Fruit fly (Drosophila melanogaster) whole organism, embryonic: ENCODE measurements around the gene CG4660.

Source experiments
- Adf1 ChIP-seq: fragments of 200-800 bp; sonication (Bioruptor generic); IDR thresholded peaks from 2 replicates; pipeline ENCODE4 v1.3.6; 2022; ENCODE audit warnings: missing biosample characterization, missing genetic modification characterization
- Asciz ChIP-seq: fragments of 200-800 bp; sonication (Bioruptor generic); optimal IDR thresholded peaks from 2 replicates; lab custom pipeline; 2017; ENCODE audit warnings: missing biosample characterization, mild to moderate bottlenecking, missing genetic modification characterization, missing genetic modification reagents
- Bdp1 ChIP-seq: fragments of 200-800 bp; sonication (Bioruptor generic); optimal IDR thresholded peaks from 3 replicates; lab custom pipeline; 2016; ENCODE audit warnings: missing biosample characterization, missing genetic modification characterization
- Bteb2 ChIP-seq: fragments of 200-800 bp; sonication (Bioruptor generic); optimal IDR thresholded peaks from 2 replicates; lab custom pipeline; 2016; ENCODE audit warnings: missing biosample characterization, missing genetic modification characterization
- CG1024 ChIP-seq: fragments of 200-800 bp; sonication (Bioruptor generic); IDR thresholded peaks from 2 replicates; pipeline ENCODE4 v1.3.6; 2022; ENCODE audit warnings: missing biosample characterization, missing genetic modification characterization
- CG10565 ChIP-seq: fragments of 200-800 bp; sonication (Bioruptor generic); optimal IDR thresholded peaks from 3 replicates; lab custom pipeline; 2016; ENCODE audit warnings: missing biosample characterization, mild to moderate bottlenecking, missing genetic modification characterization
- CG11456 ChIP-seq: fragments of 200-800 bp; sonication (Bioruptor generic); IDR thresholded peaks from 3 replicates; pipeline ENCODE4 v1.3.6; 2022; ENCODE audit warnings: missing biosample characterization, missing genetic modification characterization
- CG11695 ChIP-seq: fragments of 200-800 bp; sonication (Bioruptor generic); IDR thresholded peaks from 3 replicates; pipeline ENCODE4 v1.3.6; 2022; ENCODE audit warnings: missing biosample characterization, missing genetic modification characterization
- CG11696 ChIP-seq: fragments of 200-800 bp; sonication (Bioruptor generic); IDR thresholded peaks from 2 replicates; pipeline ENCODE4 v1.3.6; 2022; ENCODE audit warnings: missing biosample characterization, missing genetic modification characterization
- CG12155 ChIP-seq: fragments of 200-800 bp; sonication (Bioruptor generic); optimal IDR thresholded peaks from 3 replicates; lab custom pipeline; 2016; ENCODE audit warnings: missing biosample characterization, missing genetic modification characterization
- CG12236 ChIP-seq: fragments of 200-800 bp; sonication (Bioruptor generic); optimal IDR thresholded peaks from 2 replicates; lab custom pipeline; 2016; ENCODE audit warnings: missing biosample characterization, missing genetic modification characterization
- CG1233 ChIP-seq: fragments of 200-800 bp; sonication (Bioruptor generic); optimal IDR thresholded peaks from 4 replicates; lab custom pipeline; 2018; ENCODE audit warnings: missing biosample characterization, mild to moderate bottlenecking, missing genetic modification characterization
- CG12942 ChIP-seq: fragments of 200-800 bp; sonication (Bioruptor generic); optimal IDR thresholded peaks from 3 replicates; lab custom pipeline; 2016; ENCODE audit warnings: missing biosample characterization, missing genetic modification characterization
- CG18476 ChIP-seq: fragments of 200-800 bp; sonication (Bioruptor generic); optimal IDR thresholded peaks from 2 replicates; lab custom pipeline; 2016; ENCODE audit warnings: missing biosample characterization, mild to moderate bottlenecking, missing genetic modification characterization
- CG2678 ChIP-seq: fragments of 200-800 bp; sonication (Bioruptor generic); optimal IDR thresholded peaks from 3 replicates; lab custom pipeline; 2019; ENCODE audit warnings: missing biosample characterization, mild to moderate bottlenecking, missing genetic modification characterization, moderate library complexity
- CG3726 ChIP-seq: fragments of 200-800 bp; sonication (Bioruptor generic); IDR thresholded peaks from 3 replicates; pipeline ENCODE4, ENCODE4 v1.3.6; 2022; ENCODE audit warnings: missing biosample characterization, missing genetic modification characterization
- CG6683 ChIP-seq: fragments of 200-800 bp; sonication (Bioruptor generic); optimal IDR thresholded peaks from 2 replicates; lab custom pipeline; 2017; ENCODE audit warnings: missing biosample characterization, mild to moderate bottlenecking, missing genetic modification characterization, missing genetic modification reagents
- CG7556 ChIP-seq: fragments of 200-800 bp; sonication (Bioruptor generic); optimal IDR thresholded peaks from 2 replicates; lab custom pipeline; 2017; ENCODE audit warnings: missing biosample characterization, mild to moderate bottlenecking, missing genetic modification characterization
- Drgx ChIP-seq: fragments of 200-800 bp; sonication (Bioruptor generic); IDR thresholded peaks from 2 replicates; pipeline ENCODE4 v1.3.6; 2022; ENCODE audit warnings: missing biosample characterization, missing genetic modification characterization
- E2f1 ChIP-seq: fragments of 200-800 bp; sonication (Bioruptor generic); IDR thresholded peaks from 2 replicates; pipeline ENCODE4 v1.3.6; 2022; ENCODE audit warnings: missing biosample characterization, missing genetic modification characterization
- HmgD ChIP-seq: fragments of 200-800 bp; sonication (Bioruptor generic); optimal IDR thresholded peaks from 3 replicates; lab custom pipeline; 2016; ENCODE audit warnings: missing biosample characterization, missing genetic modification characterization
- Lhr ChIP-seq: fragments of 200-800 bp; sonication (Bioruptor generic); optimal IDR thresholded peaks from 3 replicates; lab custom pipeline; 2017; ENCODE audit warnings: mild to moderate bottlenecking, missing biosample characterization, missing genetic modification reagents, missing genetic modification characterization
- Lpt ChIP-seq: fragments of >200 bp; optimal IDR thresholded peaks from 2 replicates; lab custom pipeline; 2018; ENCODE audit warnings: missing biosample characterization, missing genetic modification characterization
- Meics ChIP-seq: fragments of 200-800 bp; sonication (Bioruptor generic); optimal IDR thresholded peaks from 2 replicates; lab custom pipeline; 2017; ENCODE audit warnings: missing biosample characterization, mild to moderate bottlenecking, missing genetic modification characterization
- NC2α ChIP-seq: fragments of 200-800 bp; sonication (Bioruptor generic); optimal IDR thresholded peaks from 2 replicates; lab custom pipeline; 2016; ENCODE audit warnings: missing biosample characterization, missing genetic modification characterization
- NfI ChIP-seq: fragments of 200-800 bp; sonication (Bioruptor generic); optimal IDR thresholded peaks from 3 replicates; lab custom pipeline; 2018; ENCODE audit warnings: missing biosample characterization, mild to moderate bottlenecking, missing genetic modification characterization, moderate library complexity
- PHDP ChIP-seq: fragments of 200-800 bp; sonication (Bioruptor generic); optimal IDR thresholded peaks from 3 replicates; lab custom pipeline; 2018; ENCODE audit warnings: missing biosample characterization, mild to moderate bottlenecking, missing genetic modification characterization, moderate library complexity
- Stat92E ChIP-seq, 3 experiments: fragments of >200 bp in 2 of 3; fragments of 200-800 bp in 1 of 3; sonication (Bioruptor generic) in 1 of 3; optimal IDR thresholded peaks; 2 replicates each; lab custom pipeline; 2017 to 2019; ENCODE audit warnings: missing biosample characterization in 3 of 3, missing genetic modification characterization in 3 of 3, mild to moderate bottlenecking in 1 of 3, moderate library complexity in 1 of 3
- Tbp ChIP-seq: fragments of >200 bp; optimal IDR thresholded peaks from 2 replicates; lab custom pipeline; 2018; ENCODE audit warnings: missing biosample characterization, missing genetic modification characterization
- ac ChIP-seq: fragments of 200-800 bp; sonication (Bioruptor generic); optimal IDR thresholded peaks from 3 replicates; lab custom pipeline; 2017; ENCODE audit warnings: missing biosample characterization, mild to moderate bottlenecking, missing genetic modification characterization
- bab2 ChIP-seq: fragments of 200-800 bp; sonication (Bioruptor generic); optimal IDR thresholded peaks from 2 replicates; lab custom pipeline; 2016; ENCODE audit warnings: missing biosample characterization, missing genetic modification characterization
- cato ChIP-seq: fragments of 200-800 bp; sonication (Bioruptor generic); optimal IDR thresholded peaks from 2 replicates; lab custom pipeline; 2016; ENCODE audit warnings: missing biosample characterization, missing genetic modification characterization, borderline replicate concordance
- ci ChIP-seq: fragments of 200-800 bp; sonication (Bioruptor generic); IDR thresholded peaks from 3 replicates; pipeline ENCODE4 v1.3.6; 2022; ENCODE audit warnings: missing biosample characterization, missing genetic modification characterization
- da ChIP-seq: fragments of 200-800 bp; sonication (Bioruptor generic); optimal IDR thresholded peaks from 2 replicates; lab custom pipeline; 2016; ENCODE audit warnings: missing biosample characterization, missing genetic modification characterization
- dm ChIP-seq: fragments of 200-800 bp; sonication (Bioruptor generic); optimal IDR thresholded peaks from 3 replicates; lab custom pipeline; 2016; ENCODE audit warnings: missing biosample characterization, missing genetic modification characterization
- dmrt11E ChIP-seq: fragments of 200-800 bp; sonication (Bioruptor generic); optimal IDR thresholded peaks from 3 replicates; lab custom pipeline; 2018; ENCODE audit warnings: missing biosample characterization, mild to moderate bottlenecking, missing genetic modification characterization, moderate library complexity
- eve ChIP-seq, 2 experiments: fragments of >200 bp; optimal IDR thresholded peaks; 2 replicates each; lab custom pipeline; 2017; ENCODE audit warnings: missing biosample characterization in 2 of 2, missing genetic modification characterization in 2 of 2
- exex ChIP-seq: fragments of 200-800 bp; sonication (Bioruptor generic); optimal IDR thresholded peaks from 4 replicates; lab custom pipeline; 2018; ENCODE audit warnings: missing biosample characterization, mild to moderate bottlenecking, missing genetic modification characterization, moderate library complexity
- gce ChIP-seq: fragments of 200-800 bp; sonication (Bioruptor generic); IDR thresholded peaks from 3 replicates; pipeline ENCODE4 v1.3.6; 2022; ENCODE audit warnings: missing biosample characterization, missing genetic modification characterization
- hb ChIP-seq: fragments of 200-800 bp; sonication (Bioruptor generic); IDR thresholded peaks from 3 replicates; pipeline ENCODE4 v1.3.6; 2022; ENCODE audit warnings: missing biosample characterization, missing genetic modification characterization; ENCODE audit not compliant: partially characterized antibody
- insv ChIP-seq, 2 experiments: fragments of 200-800 bp; sonication (Bioruptor generic); optimal IDR thresholded peaks; 3 replicates each; lab custom pipeline; 2016 to 2018; ENCODE audit warnings: missing biosample characterization in 2 of 2, missing genetic modification characterization in 2 of 2
- kni ChIP-seq: fragments of 200-800 bp; sonication (Bioruptor generic); optimal IDR thresholded peaks from 3 replicates; lab custom pipeline; 2017; ENCODE audit warnings: mild to moderate bottlenecking, missing biosample characterization, missing genetic modification reagents, missing genetic modification characterization
- lbe ChIP-seq: fragments of 200-800 bp; sonication (Bioruptor generic); optimal IDR thresholded peaks from 2 replicates; lab custom pipeline; 2016; ENCODE audit warnings: missing biosample characterization, mild to moderate bottlenecking, missing genetic modification characterization
- maf-S ChIP-seq: fragments of 200-800 bp; sonication (Bioruptor generic); optimal IDR thresholded peaks from 2 replicates; lab custom pipeline; 2016; ENCODE audit warnings: missing biosample characterization, missing genetic modification characterization
- mam ChIP-seq: fragments of 200-800 bp; sonication (Bioruptor generic); optimal IDR thresholded peaks from 3 replicates; lab custom pipeline; 2016; ENCODE audit warnings: missing biosample characterization, missing genetic modification characterization
- oc ChIP-seq: fragments of 200-800 bp; sonication (Bioruptor generic); optimal IDR thresholded peaks from 2 replicates; lab custom pipeline; 2018; ENCODE audit warnings: missing biosample characterization, mild to moderate bottlenecking, missing genetic modification characterization, moderate library complexity
- sima ChIP-seq: fragments of 200-800 bp; sonication (Bioruptor generic); optimal IDR thresholded peaks from 2 replicates; lab custom pipeline; 2016; ENCODE audit warnings: missing biosample characterization, missing genetic modification characterization
- slbo ChIP-seq: fragments of 200-800 bp; sonication (Bioruptor generic); IDR thresholded peaks from 2 replicates; pipeline ENCODE4 v1.3.6; 2022; ENCODE audit warnings: missing biosample characterization, missing genetic modification characterization
- trem ChIP-seq: fragments of 200-800 bp; optimal IDR thresholded peaks from 3 replicates; lab custom pipeline; 2019; ENCODE audit warnings: missing biosample characterization, mild to moderate bottlenecking, missing genetic modification characterization, moderate library complexity
- wek ChIP-seq: fragments of 200-800 bp; sonication (Bioruptor generic); optimal IDR thresholded peaks from 3 replicates; lab custom pipeline; 2018; ENCODE audit warnings: missing biosample characterization, mild to moderate bottlenecking, missing genetic modification characterization, moderate library complexity
- z ChIP-seq: fragments of 200-800 bp; sonication (Bioruptor generic); IDR thresholded peaks from 3 replicates; pipeline ENCODE4 v1.3.6; 2022; ENCODE audit warnings: missing biosample characterization, missing genetic modification characterization
- zf30C ChIP-seq: fragments of 200-800 bp; sonication (Bioruptor generic); optimal IDR thresholded peaks from 3 replicates; lab custom pipeline; 2018; ENCODE audit warnings: missing biosample characterization, mild to moderate bottlenecking, missing genetic modification characterization

The CG4660 gene

DNA sequence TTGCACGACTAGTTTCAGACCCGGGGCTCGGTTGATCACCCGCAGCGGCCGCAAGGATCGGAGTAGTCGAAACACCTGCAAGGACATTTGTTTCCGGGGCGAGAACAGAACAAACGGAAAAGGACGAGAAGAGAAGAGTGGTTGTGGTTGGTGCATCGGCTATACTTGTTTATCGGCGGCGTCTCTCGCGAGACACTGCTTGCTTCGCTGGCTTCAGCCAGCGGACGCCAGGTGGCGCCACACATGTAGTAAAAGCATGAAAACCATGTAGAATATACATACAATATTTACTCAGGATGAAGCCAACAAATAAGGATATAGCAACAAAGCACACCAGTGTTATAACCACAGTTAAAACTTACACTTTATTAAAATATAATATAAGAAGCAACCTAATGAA, 28.7 kb upstream of the CG4660 start (continued):
- peak in 1 of 2 experiments; percentile 4 for TF ChIP-seq insv (GFP tag; optimal IDR thresholded peaks at IDR 0.05; lab: Kevin White, UChicago)
- TF ChIP-seq CG12155 (GFP tag; lab: Kevin White, UChicago): peak; percentile 24
- TF ChIP-seq CG6683 (GFP tag; lab: Kevin White, UChicago): no peak
- TF ChIP-seq CG11696: 0 out of 2 replicates have a peak, but pooled peaks have one; percentile 23
- peak; percentile 64 for TF ChIP-seq slbo (GFP tag; lab: Robert Waterston, UW)
- no peak for TF ChIP-seq CG7556 (GFP tag; lab: Kevin White, UChicago)
- no peak for TF ChIP-seq Bdp1 (GFP tag; lab: Kevin White, UChicago)
- peak; percentile 37; the same call in 1 of the 2 replicates for TF ChIP-seq E2f1
- TF ChIP-seq da: peak; percentile 3
- no peak for TF ChIP-seq kni (GFP tag; lab: Kevin White, UChicago)
- no peak for TF ChIP-seq ac (GFP tag; lab: Kevin White, UChicago)
- peak; percentile 7 for TF ChIP-seq bab2 (GFP tag; lab: Kevin White, UChicago)
- TF ChIP-seq eve (GFP tag; optimal IDR thresholded peaks at IDR 0.05; lab: Kevin White, UChicago): no peak
- peak; percentile 57 for TF ChIP-seq NfI (GFP tag; lab: Kevin White, UChicago)
- TF ChIP-seq Lpt (GFP tag; lab: Kevin White, UChicago): no peak
- TF ChIP-seq CG12942 (GFP tag; lab: Kevin White, UChicago): no peak
- TF ChIP-seq Bteb2: no peak
- TF ChIP-seq oc (tag; lab: Kevin White, UChicago): no peak
- peak; percentile 44 for TF ChIP-seq Lhr (GFP tag; lab: Kevin White, UChicago)
- TF ChIP-seq NC2α (GFP tag; lab: Kevin White, UChicago): no peak
- TF ChIP-seq ci (GFP tag; lab: Robert Waterston, UW): peak; percentile 80
- no peak for TF ChIP-seq wek (GFP tag; lab: Kevin White, UChicago)
- TF ChIP-seq CG10565 (GFP tag; lab: Kevin White, UChicago): no peak
- TF ChIP-seq dm: no peak
- TF ChIP-seq Drgx (GFP tag; lab: Robert Waterston, UW): no peak
- no peak for TF ChIP-seq CG11695
- peak; percentile 57 for TF ChIP-seq HmgD (GFP tag; lab: Kevin White, UChicago)
- no peak for TF ChIP-seq sima
- peak; percentile 23 for TF ChIP-seq Meics (GFP tag; lab: Kevin White, UChicago)
- TF ChIP-seq PHDP (tag; lab: Kevin White, UChicago): no peak
- TF ChIP-seq zf30C (GFP tag; lab: Kevin White, UChicago): no peak
- TF ChIP-seq gce (GFP tag; lab: Robert Waterston, UW): no peak
- no peak for TF ChIP-seq trem
- TF ChIP-seq CG1233 (GFP tag; lab: Kevin White, UChicago): no peak
- peak; percentile 25; the same call in 1 of the 2 replicates for TF ChIP-seq Adf1 (GFP tag; lab: Robert Waterston, UW)
- TF ChIP-seq maf-S (GFP tag; lab: Kevin White, UChicago): no peak
- TF ChIP-seq exex (tag; lab: Kevin White, UChicago): no peak
- peak; percentile 89 for TF ChIP-seq CG11456 (GFP tag; lab: Robert Waterston, UW)
- TF ChIP-seq Stat92E (GFP tag; optimal IDR thresholded peaks at IDR 0.05; lab: Kevin White, UChicago): no peak
- TF ChIP-seq mam (GFP tag; lab: Kevin White, UChicago): peak; percentile 27
- peak; percentile 44 for TF ChIP-seq dmrt11E
- no peak for TF ChIP-seq z (GFP tag; lab: Robert Waterston, UW)
- no peak for TF ChIP-seq hb (GFP tag; lab: Robert Waterston, UW)
- TF ChIP-seq CG3726 (GFP tag; lab: Robert Waterston, UW): no peak
- TF ChIP-seq CG12236: no peak
- no peak for TF ChIP-seq cato (GFP tag; lab: Kevin White, UChicago)
- no peak for TF ChIP-seq Asciz (GFP tag; lab: Kevin White, UChicago)
- no peak for TF ChIP-seq CG2678 (tag; lab: Kevin White, UChicago)
- no peak for TF ChIP-seq lbe
- TF ChIP-seq CG18476 (GFP tag; lab: Kevin White, UChicago): no peak
- TF ChIP-seq Tbp (GFP tag; lab: Kevin White, UChicago): no peak
- TF ChIP-seq CG1024 (GFP tag; lab: Robert Waterston, UW): no peak
